Worm (Caenorhabditis elegans) whole organism, early embryonic: ENCODE data around the gene K04C2.3.

Experiments
- B0310.2 ChIP-seq: sonication (generic microtip); optimal IDR thresholded peaks from 2 replicates; lab custom pipeline; 2016; ENCODE audit warnings: mild to moderate bottlenecking, missing genetic modification characterization, missing compliant biosample characterization
- F13C5.2 ChIP-seq: sonication (generic microtip); optimal IDR thresholded peaks from 2 replicates; lab custom pipeline; 2017; ENCODE audit warnings: mild to moderate bottlenecking, missing genetic modification characterization, inconsistent platforms, missing compliant biosample characterization
- aly-1 ChIP-seq: sonication (generic microtip); optimal IDR thresholded peaks from 2 replicates; lab custom pipeline; 2016; ENCODE audit warnings: missing genetic modification characterization, missing compliant biosample characterization
- ama-1 ChIP-seq: fragments of 150-350 bp; optimal IDR thresholded peaks from 2 replicates; lab custom pipeline; 2014
- ceh-36 ChIP-seq: sonication (generic microtip); optimal IDR thresholded peaks from 2 replicates; lab custom pipeline; 2016; ENCODE audit warnings: missing genetic modification characterization, inconsistent platforms, missing compliant biosample characterization
- ets-7 ChIP-seq: sonication (generic microtip); optimal IDR thresholded peaks from 2 replicates; lab custom pipeline; 2016; ENCODE audit warnings: missing genotype, missing genetic modification characterization, missing compliant biosample characterization
- flt-1 ChIP-seq: fragments of 200-800 bp; sonication (Bioruptor generic); IDR thresholded peaks from 2 replicates; pipeline ENCODE4 v1.3.6; 2022; ENCODE audit warnings: missing genetic modification characterization, missing compliant biosample characterization
- hmbx-1 ChIP-seq: sonication (generic microtip); optimal IDR thresholded peaks from 2 replicates; lab custom pipeline; 2016; ENCODE audit warnings: mild to moderate bottlenecking, missing genetic modification characterization, missing compliant biosample characterization
- hmg-4 ChIP-seq: fragments of 200-800 bp; sonication (Bioruptor generic); optimal IDR thresholded peaks from 2 replicates; lab custom pipeline; 2018; ENCODE audit warnings: mild to moderate bottlenecking, missing genetic modification characterization, missing compliant biosample characterization
- hnd-1 ChIP-seq: sonication (generic microtip); optimal IDR thresholded peaks from 2 replicates; lab custom pipeline; 2016; ENCODE audit warnings: missing genetic modification characterization, missing compliant biosample characterization
- tbx-11 ChIP-seq: fragments of 200-800 bp; sonication (Bioruptor generic); IDR thresholded peaks from 2 replicates; pipeline ENCODE4 v1.3.6; 2022; ENCODE audit warnings: missing genetic modification characterization, missing compliant biosample characterization
- tra-4 ChIP-seq: sonication (generic microtip); optimal IDR thresholded peaks from 2 replicates; lab custom pipeline; 2017; ENCODE audit warnings: missing genetic modification characterization, missing compliant biosample characterization

DNA sequence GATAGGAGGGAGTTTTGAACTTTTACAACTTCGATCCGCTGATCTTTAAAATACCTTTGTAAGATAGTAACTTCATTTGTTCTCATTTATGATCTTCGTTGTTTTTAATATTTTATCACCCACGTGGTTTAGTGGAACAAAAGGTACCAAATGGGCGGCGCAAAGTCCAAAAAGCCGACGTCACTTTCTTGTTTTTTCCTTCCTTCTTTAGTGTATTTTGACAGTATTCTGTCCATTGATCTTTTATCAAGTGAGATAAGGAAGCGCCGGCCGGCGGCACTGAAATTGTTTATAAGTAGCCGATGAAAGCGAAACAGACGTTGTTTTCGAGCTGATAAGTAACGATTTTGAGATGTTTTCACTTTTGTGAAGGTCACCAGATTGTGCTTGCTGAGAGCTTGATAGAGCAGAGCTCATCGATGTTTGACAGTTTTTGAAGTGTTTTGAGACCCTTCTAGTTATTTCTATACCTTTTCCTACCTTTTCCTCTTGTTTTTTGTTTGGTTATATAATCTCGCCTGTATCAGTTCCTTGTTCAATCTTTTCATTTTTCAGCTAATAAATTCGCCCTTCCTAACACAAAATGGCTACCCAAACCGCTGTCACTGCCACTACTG lies at the start of gene K04C2.3:
- no peak for TF ChIP-seq ama-1 (lab: Kevin White, UChicago)
- no peak for TF ChIP-seq tbx-11
- TF ChIP-seq ceh-36 = no peak
- no peak for TF ChIP-seq F13C5.2
- TF ChIP-seq flt-1 = no peak
- TF ChIP-seq tra-4 (tag; lab: Kevin White, UChicago) = no peak
- TF ChIP-seq hnd-1 (tag; lab: Kevin White, UChicago) = no peak
- TF ChIP-seq ets-7 (tag; lab: Kevin White, UChicago) = no peak
- no peak for TF ChIP-seq B0310.2 (tag; lab: Kevin White, UChicago)
- no peak for TF ChIP-seq hmbx-1 (tag; lab: Kevin White, UChicago)
- no peak for TF ChIP-seq hmg-4 (GFP tag; lab: Kevin White, UChicago)
- no peak for TF ChIP-seq aly-1
